Fruit fly (Drosophila melanogaster) whole organism, embryonic: ENCODE results near the gene Rcd2.

Experiments used
- Ada2b ChIP-seq: fragments of 200-800 bp; sonication (Bioruptor generic); IDR thresholded peaks from 2 replicates; pipeline ENCODE4 v1.3.6; 2022; ENCODE audit warnings: missing biosample characterization, missing genetic modification characterization
- Adf1 ChIP-seq: fragments of 200-800 bp; sonication (Bioruptor generic); IDR thresholded peaks from 2 replicates; pipeline ENCODE4 v1.3.6; 2022; ENCODE audit warnings: missing biosample characterization, missing genetic modification characterization
- Aef1 ChIP-seq: fragments of 200-800 bp; sonication (Bioruptor generic); IDR thresholded peaks from 3 replicates; pipeline ENCODE4 v1.3.6; 2022; ENCODE audit warnings: missing biosample characterization, missing genetic modification characterization
- Atf-2 ChIP-seq: fragments of 200-800 bp; sonication (Bioruptor generic); optimal IDR thresholded peaks from 2 replicates; lab custom pipeline; 2016; ENCODE audit warnings: missing biosample characterization, missing genetic modification characterization
- B-H2 ChIP-seq: fragments of 200-800 bp; sonication (Bioruptor generic); optimal IDR thresholded peaks from 2 replicates; lab custom pipeline; 2018; ENCODE audit warnings: missing biosample characterization, mild to moderate bottlenecking, missing genetic modification characterization
- CG10543 ChIP-seq: fragments of 200-800 bp; sonication (Bioruptor generic); optimal IDR thresholded peaks from 3 replicates; lab custom pipeline; 2017; ENCODE audit warnings: missing biosample characterization, mild to moderate bottlenecking, missing genetic modification characterization, moderate library complexity
- CG10979 ChIP-seq: fragments of 200-800 bp; sonication (Bioruptor generic); optimal IDR thresholded peaks from 2 replicates; lab custom pipeline; 2018; ENCODE audit warnings: missing biosample characterization, mild to moderate bottlenecking, missing genetic modification characterization, moderate library complexity
- CG11085 ChIP-seq: fragments of 200-800 bp; sonication (Bioruptor generic); IDR thresholded peaks from 2 replicates; pipeline ENCODE4 v1.3.6; 2022; ENCODE audit warnings: missing biosample characterization, missing genetic modification characterization
- CG11456 ChIP-seq: fragments of 200-800 bp; sonication (Bioruptor generic); IDR thresholded peaks from 3 replicates; pipeline ENCODE4 v1.3.6; 2022; ENCODE audit warnings: missing biosample characterization, missing genetic modification characterization
- CG1233 ChIP-seq: fragments of 200-800 bp; sonication (Bioruptor generic); optimal IDR thresholded peaks from 4 replicates; lab custom pipeline; 2018; ENCODE audit warnings: missing biosample characterization, mild to moderate bottlenecking, missing genetic modification characterization
- CG13624 ChIP-seq: fragments of 200-800 bp; sonication (Bioruptor generic); optimal IDR thresholded peaks from 2 replicates; lab custom pipeline; 2016; ENCODE audit warnings: missing biosample characterization, missing genetic modification characterization
- CG15073 ChIP-seq: fragments of 200-800 bp; sonication (Bioruptor generic); optimal IDR thresholded peaks from 2 replicates; lab custom pipeline; 2016; ENCODE audit warnings: missing biosample characterization, missing genetic modification characterization
- CG16863 ChIP-seq: fragments of 200-800 bp; sonication (Bioruptor generic); optimal IDR thresholded peaks from 3 replicates; lab custom pipeline; 2016; ENCODE audit warnings: missing biosample characterization, missing genetic modification characterization
- CG32767 ChIP-seq: fragments of 200-800 bp; sonication (Bioruptor generic); IDR thresholded peaks from 2 replicates; pipeline ENCODE4 v1.3.6; 2022; ENCODE audit warnings: missing biosample characterization, missing genetic modification characterization
- CG7786 ChIP-seq: fragments of 200-800 bp; sonication (Bioruptor generic); optimal IDR thresholded peaks from 2 replicates; lab custom pipeline; 2016; ENCODE audit warnings: missing biosample characterization, missing genetic modification characterization
- CG7987 ChIP-seq: fragments of 200-800 bp; sonication (Bioruptor generic); optimal IDR thresholded peaks from 2 replicates; lab custom pipeline; 2018; ENCODE audit warnings: missing biosample characterization, mild to moderate bottlenecking, missing genetic modification characterization, moderate library complexity
- CG8924 ChIP-seq: fragments of 200-800 bp; optimal IDR thresholded peaks from 3 replicates; lab custom pipeline; 2019; ENCODE audit warnings: missing biosample characterization, mild to moderate bottlenecking, missing genetic modification characterization, moderate library complexity
- CG9876 ChIP-seq: fragments of 200-800 bp; sonication (Bioruptor generic); optimal IDR thresholded peaks from 2 replicates; lab custom pipeline; 2016; ENCODE audit warnings: missing biosample characterization, missing genetic modification characterization
- CoRest ChIP-seq: fragments of 200-800 bp; sonication (Bioruptor generic); optimal IDR thresholded peaks from 3 replicates; lab custom pipeline; 2018; ENCODE audit warnings: missing biosample characterization, mild to moderate bottlenecking, missing genetic modification characterization, moderate library complexity
- D ChIP-seq, 2 experiments: fragments of 200-800 bp in 1 of 2; fragments of >200 bp in 1 of 2; sonication (Bioruptor generic) in 1 of 2; optimal IDR thresholded peaks; 2 replicates in 1 of 2; 3 replicates in 1 of 2; lab custom pipeline; 2017; ENCODE audit warnings: mild to moderate bottlenecking in 1 of 2, missing biosample characterization in 1 of 2, missing genetic modification characterization in 1 of 2, missing genetic modification reagents in 1 of 2
- Dp ChIP-seq: fragments of 200-800 bp; sonication (Bioruptor generic); optimal IDR thresholded peaks from 2 replicates; lab custom pipeline; 2018; ENCODE audit warnings: missing biosample characterization, mild to moderate bottlenecking, missing genetic modification characterization, moderate library complexity
- Gsc ChIP-seq: fragments of 200-800 bp; sonication (Bioruptor generic); IDR thresholded peaks from 2 replicates; pipeline ENCODE4 v1.3.6; 2022; ENCODE audit warnings: missing biosample characterization, missing genetic modification characterization
- H2.0 ChIP-seq: fragments of 200-800 bp; sonication (Bioruptor generic); IDR thresholded peaks from 2 replicates; pipeline ENCODE4 v1.3.6; 2022; ENCODE audit warnings: missing biosample characterization, missing genetic modification characterization
- HLH54F ChIP-seq: fragments of 200-800 bp; sonication (Bioruptor generic); optimal IDR thresholded peaks from 3 replicates; lab custom pipeline; 2016; ENCODE audit warnings: missing biosample characterization, missing genetic modification characterization
- Hand ChIP-seq: fragments of 200-800 bp; sonication (Bioruptor generic); optimal IDR thresholded peaks from 2 replicates; lab custom pipeline; 2017; ENCODE audit warnings: mild to moderate bottlenecking, missing biosample characterization, missing genetic modification reagents, missing genetic modification characterization
- MESR4 ChIP-seq: fragments of 200-800 bp; sonication (Bioruptor generic); optimal IDR thresholded peaks from 2 replicates; lab custom pipeline; 2018; ENCODE audit warnings: missing biosample characterization, mild to moderate bottlenecking, missing genetic modification characterization, moderate library complexity
- MTF-1 ChIP-seq: fragments of 200-800 bp; sonication (Bioruptor generic); optimal IDR thresholded peaks from 2 replicates; lab custom pipeline; 2018; ENCODE audit warnings: missing biosample characterization, mild to moderate bottlenecking, missing genetic modification characterization, borderline replicate concordance
- Oli ChIP-seq: fragments of 200-800 bp; sonication (Bioruptor generic); optimal IDR thresholded peaks from 2 replicates; lab custom pipeline; 2018; ENCODE audit warnings: missing biosample characterization, mild to moderate bottlenecking, missing genetic modification characterization, moderate library complexity
- Pdp1 ChIP-seq, 2 experiments: fragments of 200-800 bp; sonication (Bioruptor generic); optimal IDR thresholded peaks; 3 replicates each; lab custom pipeline; 2016; ENCODE audit warnings: missing biosample characterization in 2 of 2, missing genetic modification characterization in 2 of 2, mild to moderate bottlenecking in 1 of 2, moderate library complexity in 1 of 2
- Sin3A ChIP-seq: fragments of >200 bp; optimal IDR thresholded peaks from 2 replicates; lab custom pipeline; 2018
- Ssrp ChIP-seq: fragments of 200-800 bp; sonication (Bioruptor generic); optimal IDR thresholded peaks from 2 replicates; lab custom pipeline; 2018; ENCODE audit warnings: missing biosample characterization, mild to moderate bottlenecking, missing genetic modification characterization, moderate library complexity
- Stat92E ChIP-seq, 3 experiments: fragments of >200 bp in 2 of 3; fragments of 200-800 bp in 1 of 3; sonication (Bioruptor generic) in 1 of 3; optimal IDR thresholded peaks; 2 replicates each; lab custom pipeline; 2017 to 2019; ENCODE audit warnings: missing biosample characterization in 3 of 3, missing genetic modification characterization in 3 of 3, mild to moderate bottlenecking in 1 of 3, moderate library complexity in 1 of 3
- abd-A ChIP-seq: fragments of 200-800 bp; sonication (Bioruptor generic); optimal IDR thresholded peaks from 3 replicates; lab custom pipeline; 2019; ENCODE audit warnings: missing biosample characterization, mild to moderate bottlenecking, missing genetic modification characterization, moderate library complexity
- ac ChIP-seq: fragments of 200-800 bp; sonication (Bioruptor generic); optimal IDR thresholded peaks from 3 replicates; lab custom pipeline; 2017; ENCODE audit warnings: missing biosample characterization, mild to moderate bottlenecking, missing genetic modification characterization
- al ChIP-seq: fragments of 200-800 bp; sonication (Bioruptor generic); IDR thresholded peaks from 2 replicates; pipeline ENCODE4 v1.3.6; 2022; ENCODE audit warnings: missing biosample characterization, missing genetic modification characterization
- chm ChIP-seq: fragments of 200-800 bp; sonication (Bioruptor generic); IDR thresholded peaks from 2 replicates; pipeline ENCODE4 v1.3.6; 2022; ENCODE audit warnings: missing biosample characterization, missing genetic modification characterization
- croc ChIP-seq: fragments of 200-800 bp; sonication (Bioruptor generic); conservative IDR thresholded peaks from 3 replicates; pipeline ENCODE4 v1.3.6; 2022; ENCODE audit warnings: missing biosample characterization, missing genetic modification characterization
- dmrt99B ChIP-seq: fragments of 200-800 bp; sonication (Bioruptor generic); optimal IDR thresholded peaks from 2 replicates; lab custom pipeline; 2018; ENCODE audit warnings: missing biosample characterization, mild to moderate bottlenecking, missing genetic modification characterization, moderate library complexity
- kni ChIP-seq: fragments of 200-800 bp; sonication (Bioruptor generic); optimal IDR thresholded peaks from 3 replicates; lab custom pipeline; 2017; ENCODE audit warnings: mild to moderate bottlenecking, missing biosample characterization, missing genetic modification reagents, missing genetic modification characterization
- phol ChIP-seq: fragments of 200-800 bp; sonication (Bioruptor generic); optimal IDR thresholded peaks from 3 replicates; lab custom pipeline; 2018; ENCODE audit warnings: missing biosample characterization, mild to moderate bottlenecking, missing genetic modification characterization, moderate library complexity
- ro ChIP-seq: fragments of 200-800 bp; sonication (Bioruptor generic); IDR thresholded peaks from 2 replicates; pipeline ENCODE4 v1.3.6; 2022; ENCODE audit warnings: missing biosample characterization, missing genetic modification characterization
- salm ChIP-seq: fragments of 200-800 bp; sonication (Bioruptor generic); optimal IDR thresholded peaks from 2 replicates; lab custom pipeline; 2018; ENCODE audit warnings: missing biosample characterization, mild to moderate bottlenecking, missing genetic modification characterization
- sr ChIP-seq: fragments of 200-800 bp; sonication (Bioruptor generic); IDR thresholded peaks from 3 replicates; pipeline ENCODE4 v1.3.6; 2022; ENCODE audit warnings: missing biosample characterization, missing genetic modification characterization
- sug ChIP-seq: fragments of 200-800 bp; optimal IDR thresholded peaks from 2 replicates; lab custom pipeline; 2019; ENCODE audit warnings: missing biosample characterization, mild to moderate bottlenecking, missing genetic modification characterization, moderate library complexity
- tll ChIP-seq, 2 experiments: fragments of 200-800 bp in 1 of 2; fragments of >200 bp in 1 of 2; sonication (Bioruptor generic) in 1 of 2; optimal IDR thresholded peaks; 2 replicates each; lab custom pipeline; 2017 to 2019; ENCODE audit warnings: missing biosample characterization in 2 of 2, missing genetic modification characterization in 2 of 2, mild to moderate bottlenecking in 1 of 2, moderate library complexity in 1 of 2
- trem ChIP-seq: fragments of 200-800 bp; optimal IDR thresholded peaks from 3 replicates; lab custom pipeline; 2019; ENCODE audit warnings: missing biosample characterization, mild to moderate bottlenecking, missing genetic modification characterization, moderate library complexity
- unc-4 ChIP-seq: fragments of 200-800 bp; sonication (Bioruptor generic); IDR thresholded peaks from 2 replicates; pipeline ENCODE4 v1.3.6; 2022; ENCODE audit warnings: missing biosample characterization, missing genetic modification characterization; ENCODE audit not compliant: partially characterized antibody
- zfh2 ChIP-seq: fragments of 200-800 bp; sonication (Bioruptor generic); optimal IDR thresholded peaks from 2 replicates; lab custom pipeline; 2016; ENCODE audit warnings: missing biosample characterization, missing genetic modification characterization

Gene Rcd2

DNA sequence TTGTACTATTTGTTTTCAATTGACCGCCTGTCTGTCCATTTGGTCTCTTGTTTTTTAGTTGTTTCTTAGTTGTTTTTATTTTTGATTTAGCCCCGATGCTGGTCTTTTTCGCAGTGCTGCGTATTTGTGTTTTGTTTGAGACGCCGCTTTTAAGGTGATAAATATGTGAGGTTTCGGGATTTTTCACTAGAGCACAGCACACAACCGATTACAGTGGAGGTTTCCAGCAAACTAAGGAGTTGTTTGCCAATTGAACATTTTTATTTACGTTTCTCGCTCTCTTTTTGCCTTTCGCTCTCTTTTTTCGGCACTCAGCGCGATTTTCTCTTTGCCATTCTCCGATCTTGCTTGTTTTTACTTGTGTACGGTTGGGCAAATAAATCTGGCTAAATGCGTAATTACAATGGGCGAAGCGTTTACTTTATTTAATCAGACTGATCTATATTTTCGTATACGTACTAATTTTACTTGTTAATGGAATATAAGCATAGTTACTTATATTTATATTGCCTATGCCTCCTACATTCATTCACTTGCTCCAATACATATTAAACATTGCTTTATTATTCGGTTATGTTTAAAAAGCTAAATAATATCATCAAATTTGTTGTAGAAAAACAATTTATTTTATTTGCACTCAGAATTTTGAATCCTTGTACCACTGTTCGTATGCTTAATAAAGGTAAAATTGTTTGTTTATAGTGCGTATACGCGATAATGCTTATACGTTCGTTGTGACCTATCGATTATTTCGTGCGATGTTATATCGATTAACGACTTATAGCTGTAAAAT, at the start of gene Rcd2 (continued):
- TF ChIP-seq HLH54F (GFP tag; lab: Kevin White, UChicago): peak; percentile 36
- peak; percentile 89 for TF ChIP-seq unc-4
- peak; percentile 88 for TF ChIP-seq CoRest
- TF ChIP-seq CG16863 (GFP tag; lab: Kevin White, UChicago): no peak
- TF ChIP-seq phol (tag; lab: Kevin White, UChicago): peak; percentile 66
- TF ChIP-seq CG11085 (GFP tag; lab: Robert Waterston, UW): peak; percentile 47; the same call in 1 of the 2 replicates
- TF ChIP-seq abd-A (tag; lab: Kevin White, UChicago): peak; percentile 94
- TF ChIP-seq salm (tag; lab: Kevin White, UChicago): peak; percentile 85
- peak; percentile 80 for TF ChIP-seq al
- no peak for TF ChIP-seq Sin3A (lab: Kevin White, UChicago)
- peak; percentile 64 for TF ChIP-seq H2.0
- TF ChIP-seq CG10543 (GFP tag; lab: Kevin White, UChicago): peak; percentile 93
- TF ChIP-seq Ada2b (GFP tag; lab: Robert Waterston, UW): peak; percentile 66
- TF ChIP-seq CG9876 (GFP tag; lab: Kevin White, UChicago): no peak
- no peak for TF ChIP-seq sr (GFP tag; lab: Robert Waterston, UW)
- peak; percentile 84 for TF ChIP-seq Hand (GFP tag; lab: Kevin White, UChicago)
- no peak for TF ChIP-seq kni (GFP tag; lab: Kevin White, UChicago)
- peak; percentile 39 for TF ChIP-seq trem
- no peak for TF ChIP-seq ro (GFP tag; lab: Robert Waterston, UW)
- no peak for TF ChIP-seq D (optimal IDR thresholded peaks at IDR 0.05; lab: Kevin White, UChicago)
- TF ChIP-seq D (GFP tag; optimal IDR thresholded peaks at IDR 0.05; lab: Kevin White, UChicago): peak; percentile 15
- TF ChIP-seq Dp (GFP tag; lab: Kevin White, UChicago): no peak
- peak; percentile 95 for TF ChIP-seq CG13624 (GFP tag; lab: Kevin White, UChicago)
- peak; percentile 33 for TF ChIP-seq ac (GFP tag; lab: Kevin White, UChicago)
- no peak for TF ChIP-seq CG15073 (GFP tag; lab: Kevin White, UChicago)
- no peak; the same call in 1 of the 2 replicates for TF ChIP-seq chm (GFP tag; lab: Robert Waterston, UW)
- TF ChIP-seq CG32767 (GFP tag; lab: Robert Waterston, UW): no peak; the same call in 1 of the 2 replicates
- TF ChIP-seq Oli (tag; lab: Kevin White, UChicago): peak; percentile 80
- peak; percentile 87 for TF ChIP-seq CG1233
- peak; percentile 44 for TF ChIP-seq zfh2 (GFP tag; lab: Kevin White, UChicago)
- TF ChIP-seq Stat92E (GFP tag; optimal IDR thresholded peaks at IDR 0.05; lab: Kevin White, UChicago): peak in 1 of 3 experiments; percentile 12
- TF ChIP-seq CG11456 (GFP tag; lab: Robert Waterston, UW): 0 out of 3 replicates have a peak, but pooled peaks have one; percentile 23
- peak; percentile 90 for TF ChIP-seq sug
- peak; percentile 92 for TF ChIP-seq CG8924
- no peak for TF ChIP-seq MESR4 (GFP tag; lab: Kevin White, UChicago)
- no peak for TF ChIP-seq Gsc (GFP tag; lab: Robert Waterston, UW)
- TF ChIP-seq MTF-1 (GFP tag; lab: Kevin White, UChicago): peak; percentile 55
- peak; percentile 50; the same call in 1 of the 2 replicates for TF ChIP-seq Adf1 (GFP tag; lab: Robert Waterston, UW)
- TF ChIP-seq tll (GFP tag; optimal IDR thresholded peaks at IDR 0.05; lab: Kevin White, UChicago): no peak
- peak; percentile 63 for TF ChIP-seq CG7987 (GFP tag; lab: Kevin White, UChicago)
- no peak for TF ChIP-seq croc (GFP tag; lab: Robert Waterston, UW)
- TF ChIP-seq Ssrp: peak; percentile 52
- TF ChIP-seq B-H2: peak; percentile 82
- peak; percentile 90 for TF ChIP-seq dmrt99B (tag; lab: Kevin White, UChicago)
- TF ChIP-seq Aef1 (GFP tag; lab: Robert Waterston, UW): peak; percentile 61
- TF ChIP-seq Pdp1 (GFP tag; optimal IDR thresholded peaks at IDR 0.05; lab: Kevin White, UChicago): peak; percentile 49 to 73
- TF ChIP-seq CG7786 (GFP tag; lab: Kevin White, UChicago): peak; percentile 62
- peak; percentile 75 for TF ChIP-seq CG10979 (tag; lab: Kevin White, UChicago)
- peak; percentile 22 for TF ChIP-seq Atf-2 (GFP tag; lab: Kevin White, UChicago)
